Fruit fly (Drosophila melanogaster) whole organism: Measurements from ENCODE around the gene CG5674.

Experiments
- CG8478 ChIP-seq: fragments of >200 bp; optimal IDR thresholded peaks from 2 replicates; lab custom pipeline; 2018; ENCODE audit warnings: inconsistent platforms
- Dll ChIP-seq: fragments of >200 bp; optimal IDR thresholded peaks from 2 replicates; lab custom pipeline; 2017
- EcR ChIP-seq, 2 experiments: fragments of >200 bp; optimal IDR thresholded peaks; 2 replicates each; lab custom pipeline; 2017; ENCODE audit warnings: missing biosample characterization in 2 of 2, missing genetic modification characterization in 2 of 2, missing genetic modification reagents in 2 of 2
- usp ChIP-seq: fragments of >200 bp; optimal IDR thresholded peaks from 2 replicates; lab custom pipeline; 2017; ENCODE audit warnings: missing biosample characterization, missing genetic modification characterization, mixed read lengths

- TF ChIP-seq EcR (GFP tag; optimal IDR thresholded peaks at IDR 0.05; lab: Kevin White, UChicago) (no peak), CG8478 (lab: Kevin White, UChicago) (no peak), Dll (no peak), usp (GFP tag; lab: Kevin White, UChicago) (no peak)
Measured at dm6 chr2L:17963071-17963567, at the start of gene CG5674.
